Fruit fly (Drosophila melanogaster): ENCODE measurements around the gene RpLP0.

- TF ChIP-seq Hr78 (GFP tag; optimal IDR thresholded peaks at IDR 0.05): no peak
- TF ChIP-seq Hand (GFP tag; optimal IDR thresholded peaks at IDR 0.05): no peak
Observed at dm6 chr3L:22072824-22073223, 2.8 kb upstream of the RpLP0 start.
